Worm (Caenorhabditis elegans): ENCODE measurements around the gene C18H7.12.

ce11 chrIV:580512-580911 is 7.1 kb downstream of the C18H7.12 start:
- TF ChIP-seq dao-5 (tag; optimal IDR thresholded peaks at IDR 0.05) (no peak), him-1 (tag; optimal IDR thresholded peaks at IDR 0.05) (no peak)
